Worm (Caenorhabditis elegans): ENCODE results near the gene ZK836.3.

DNA sequence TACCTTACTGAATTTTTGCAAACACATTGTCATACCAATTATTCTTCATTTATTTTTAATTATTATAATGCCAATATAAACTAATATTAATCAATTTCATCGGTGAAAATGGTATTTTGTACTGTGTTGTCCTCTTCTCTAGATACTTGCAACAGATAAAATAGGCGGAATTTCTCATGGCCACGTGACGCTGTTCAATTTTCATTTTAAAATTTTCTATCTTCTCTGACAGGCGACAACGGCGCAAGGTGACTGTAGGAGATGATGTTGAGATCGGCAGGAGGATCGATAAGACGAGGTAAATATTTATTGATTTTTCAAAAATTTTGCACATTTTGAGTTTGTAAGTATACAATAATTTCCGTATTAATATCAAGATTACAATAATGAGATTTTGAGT is 1.5 kb downstream of the ZK836.3 start, which contains the start of gene ogdh-2:
- TF ChIP-seq tbx-2 (tag; optimal IDR thresholded peaks at IDR 0.05) (no peak), nhr-11 (tag; optimal IDR thresholded peaks at IDR 0.05) (no peak), nhr-20 (tag; optimal IDR thresholded peaks at IDR 0.05) (peak; percentile 65), efl-1 (optimal IDR thresholded peaks at IDR 0.05) (no peak), efl-1 (GFP tag; optimal IDR thresholded peaks at IDR 0.05 in 1 of 2) (no peak)

All from whole organism, L1 larva.